Fruit fly (Drosophila melanogaster) whole organism, embryonic: ENCODE data around the gene NT1.

Source experiments
- Adf1 ChIP-seq: fragments of 200-800 bp; sonication (Bioruptor generic); IDR thresholded peaks from 2 replicates; pipeline ENCODE4 v1.3.6; 2022; ENCODE audit warnings: missing biosample characterization, missing genetic modification characterization
- Bgb ChIP-seq: fragments of 200-800 bp; sonication (Bioruptor generic); IDR thresholded peaks from 2 replicates; pipeline ENCODE4 v1.3.6; 2022; ENCODE audit warnings: missing biosample characterization, missing genetic modification characterization; ENCODE audit not compliant: partially characterized antibody
- CG10321 ChIP-seq: fragments of 200-800 bp; sonication (Bioruptor generic); IDR thresholded peaks from 2 replicates; pipeline ENCODE4 v1.3.6; 2022; ENCODE audit warnings: missing biosample characterization, missing genetic modification characterization
- CG11696 ChIP-seq: fragments of 200-800 bp; sonication (Bioruptor generic); IDR thresholded peaks from 2 replicates; pipeline ENCODE4 v1.3.6; 2022; ENCODE audit warnings: missing biosample characterization, missing genetic modification characterization
- CG13287 ChIP-seq: fragments of 200-800 bp; sonication (Bioruptor generic); IDR thresholded peaks from 2 replicates; pipeline ENCODE4 v1.3.6; 2022; ENCODE audit warnings: missing biosample characterization, missing genetic modification characterization; ENCODE audit not compliant: partially characterized antibody
- CG14667 ChIP-seq: fragments of 200-800 bp; sonication (Bioruptor generic); IDR thresholded peaks from 2 replicates; pipeline ENCODE4 v1.3.6; 2022; ENCODE audit warnings: missing biosample characterization, missing genetic modification characterization
- CG15514 ChIP-seq: fragments of 200-800 bp; sonication (Bioruptor generic); optimal IDR thresholded peaks from 3 replicates; lab custom pipeline; 2017; ENCODE audit warnings: missing biosample characterization, missing genetic modification characterization, mild to moderate bottlenecking, moderate library complexity, missing genetic modification reagents
- CG17568 ChIP-seq: fragments of 200-800 bp; sonication (Bioruptor generic); optimal IDR thresholded peaks from 2 replicates; lab custom pipeline; 2018; ENCODE audit warnings: missing biosample characterization, mild to moderate bottlenecking, missing genetic modification characterization, moderate library complexity
- CG32532 ChIP-seq: fragments of 200-800 bp; sonication (Bioruptor generic); IDR thresholded peaks from 2 replicates; pipeline ENCODE4 v1.3.6; 2022; ENCODE audit warnings: missing biosample characterization, missing genetic modification characterization
- CG3847 ChIP-seq: fragments of 200-800 bp; sonication (Bioruptor generic); IDR thresholded peaks from 2 replicates; pipeline ENCODE4 v1.3.6; 2022; ENCODE audit warnings: missing biosample characterization, missing genetic modification characterization
- CG5180 ChIP-seq: fragments of 200-800 bp; sonication (Bioruptor generic); optimal IDR thresholded peaks from 3 replicates; lab custom pipeline; 2017; ENCODE audit warnings: missing biosample characterization, missing genetic modification characterization, mild to moderate bottlenecking, moderate library complexity, missing genetic modification reagents
- CG6765 ChIP-seq: fragments of 200-800 bp; sonication (Bioruptor generic); optimal IDR thresholded peaks from 3 replicates; lab custom pipeline; 2017; ENCODE audit warnings: missing biosample characterization, mild to moderate bottlenecking, missing genetic modification characterization
- CG7987 ChIP-seq: fragments of 200-800 bp; sonication (Bioruptor generic); optimal IDR thresholded peaks from 2 replicates; lab custom pipeline; 2018; ENCODE audit warnings: missing biosample characterization, mild to moderate bottlenecking, missing genetic modification characterization, moderate library complexity
- CG9797 ChIP-seq: fragments of 200-800 bp; sonication (Bioruptor generic); optimal IDR thresholded peaks from 3 replicates; lab custom pipeline; 2018; ENCODE audit warnings: missing biosample characterization, mild to moderate bottlenecking, missing genetic modification characterization
- D19A ChIP-seq: fragments of 200-800 bp; optimal IDR thresholded peaks from 3 replicates; lab custom pipeline; 2019; ENCODE audit warnings: missing biosample characterization, mild to moderate bottlenecking, missing genetic modification characterization, moderate library complexity
- H2.0 ChIP-seq: fragments of 200-800 bp; sonication (Bioruptor generic); IDR thresholded peaks from 2 replicates; pipeline ENCODE4 v1.3.6; 2022; ENCODE audit warnings: missing biosample characterization, missing genetic modification characterization
- HHEX ChIP-seq: fragments of 200-800 bp; sonication (Bioruptor generic); optimal IDR thresholded peaks from 3 replicates; lab custom pipeline; 2017; ENCODE audit warnings: missing biosample characterization, mild to moderate bottlenecking, missing genetic modification characterization, missing genetic modification reagents
- Myb ChIP-seq: fragments of 200-800 bp; sonication (Bioruptor generic); optimal IDR thresholded peaks from 2 replicates; lab custom pipeline; 2016; ENCODE audit warnings: missing biosample characterization, missing genetic modification characterization
- Nf-YA ChIP-seq: fragments of 200-800 bp; sonication (Bioruptor generic); IDR thresholded peaks from 2 replicates; pipeline ENCODE4 v1.3.6; 2022; ENCODE audit warnings: missing biosample characterization, missing genetic modification characterization
- bigmax ChIP-seq: fragments of 200-800 bp; sonication (Bioruptor generic); optimal IDR thresholded peaks from 2 replicates; lab custom pipeline; 2018; ENCODE audit warnings: missing biosample characterization, mild to moderate bottlenecking, missing genetic modification characterization
- chinmo ChIP-seq: fragments of 200-800 bp; sonication (Bioruptor generic); IDR thresholded peaks from 4 replicates; pipeline ENCODE4 v1.3.6; 2022; ENCODE audit warnings: missing biosample characterization, missing genetic modification characterization; ENCODE audit not compliant: partially characterized antibody
- chn ChIP-seq: fragments of 200-800 bp; sonication (Bioruptor generic); optimal IDR thresholded peaks from 2 replicates; lab custom pipeline; 2016; ENCODE audit warnings: missing biosample characterization, missing genetic modification characterization
- dan ChIP-seq: fragments of 200-800 bp; sonication (Bioruptor generic); IDR thresholded peaks from 2 replicates; pipeline ENCODE4 v1.3.6; 2022; ENCODE audit warnings: missing biosample characterization, missing genetic modification characterization
- dm ChIP-seq: fragments of 200-800 bp; sonication (Bioruptor generic); optimal IDR thresholded peaks from 3 replicates; lab custom pipeline; 2016; ENCODE audit warnings: missing biosample characterization, missing genetic modification characterization
- eve ChIP-seq, 2 experiments: fragments of >200 bp; optimal IDR thresholded peaks; 2 replicates each; lab custom pipeline; 2017; ENCODE audit warnings: missing biosample characterization in 2 of 2, missing genetic modification characterization in 2 of 2
- ewg ChIP-seq: fragments of 200-800 bp; sonication (Bioruptor generic); optimal IDR thresholded peaks from 3 replicates; lab custom pipeline; 2017; ENCODE audit warnings: mild to moderate bottlenecking, missing biosample characterization, missing genetic modification reagents, missing genetic modification characterization
- fru ChIP-seq: fragments of >200 bp; optimal IDR thresholded peaks from 2 replicates; lab custom pipeline; 2017
- gcm ChIP-seq: fragments of 200-800 bp; sonication (Bioruptor generic); optimal IDR thresholded peaks from 2 replicates; lab custom pipeline; 2019; ENCODE audit warnings: missing biosample characterization, mild to moderate bottlenecking, missing genetic modification characterization, moderate library complexity
- gem ChIP-seq: fragments of 200-800 bp; sonication (Bioruptor generic); optimal IDR thresholded peaks from 2 replicates; lab custom pipeline; 2019; ENCODE audit warnings: missing biosample characterization, mild to moderate bottlenecking, missing genetic modification characterization, moderate library complexity
- hb ChIP-seq: fragments of 200-800 bp; sonication (Bioruptor generic); IDR thresholded peaks from 3 replicates; pipeline ENCODE4 v1.3.6; 2022; ENCODE audit warnings: missing biosample characterization, missing genetic modification characterization; ENCODE audit not compliant: partially characterized antibody
- her ChIP-seq: fragments of 200-800 bp; sonication (Bioruptor generic); optimal IDR thresholded peaks from 2 replicates; lab custom pipeline; 2016; ENCODE audit warnings: missing biosample characterization, missing genetic modification characterization
- nerfin-1 ChIP-seq: fragments of 200-800 bp; sonication (Bioruptor generic); optimal IDR thresholded peaks from 3 replicates; lab custom pipeline; 2019; ENCODE audit warnings: missing biosample characterization, mild to moderate bottlenecking, missing genetic modification characterization, moderate library complexity
- odd ChIP-seq: fragments of 200-800 bp; sonication (Bioruptor generic); optimal IDR thresholded peaks from 2 replicates; lab custom pipeline; 2017; ENCODE audit warnings: missing biosample characterization, mild to moderate bottlenecking, missing genetic modification characterization
- prd ChIP-seq, 3 experiments: fragments of >200 bp in 2 of 3; fragments of 200-800 bp in 1 of 3; sonication (Bioruptor generic) in 1 of 3; optimal IDR thresholded peaks in 2 of 3; IDR thresholded peaks in 1 of 3; 2 replicates in 2 of 3; 3 replicates in 1 of 3; pipeline versions ENCODE4 v1.3.6 to Lab custom; 2017 to 2022; ENCODE audit warnings: missing biosample characterization in 1 of 3, missing genetic modification characterization in 1 of 3
- pros ChIP-seq: fragments of 200-800 bp; sonication (Bioruptor generic); optimal IDR thresholded peaks from 3 replicates; lab custom pipeline; 2019; ENCODE audit warnings: missing biosample characterization, mild to moderate bottlenecking, missing genetic modification characterization, moderate library complexity
- run ChIP-seq: fragments of 200-800 bp; sonication (Bioruptor generic); optimal IDR thresholded peaks from 3 replicates; lab custom pipeline; 2018; ENCODE audit warnings: missing biosample characterization, mild to moderate bottlenecking, missing genetic modification characterization
- sens ChIP-seq: fragments of 200-800 bp; sonication (Bioruptor generic); peaks from one replicate; lab custom pipeline; 2016; ENCODE audit warnings: missing biosample characterization, missing genetic modification characterization
- sqz ChIP-seq: fragments of 200-800 bp; sonication (Bioruptor generic); optimal IDR thresholded peaks from 3 replicates; lab custom pipeline; 2018; ENCODE audit warnings: missing biosample characterization, mild to moderate bottlenecking, missing genetic modification characterization
- sr ChIP-seq: fragments of 200-800 bp; sonication (Bioruptor generic); IDR thresholded peaks from 3 replicates; pipeline ENCODE4 v1.3.6; 2022; ENCODE audit warnings: missing biosample characterization, missing genetic modification characterization
- sug ChIP-seq: fragments of 200-800 bp; optimal IDR thresholded peaks from 2 replicates; lab custom pipeline; 2019; ENCODE audit warnings: missing biosample characterization, mild to moderate bottlenecking, missing genetic modification characterization, moderate library complexity
- ttk ChIP-seq: fragments of 200-800 bp; sonication (Bioruptor generic); IDR thresholded peaks from 2 replicates; pipeline ENCODE4 v2.1.2; 2022; ENCODE audit warnings: missing biosample characterization, missing genetic modification characterization
- vvl ChIP-seq: fragments of 200-800 bp; sonication (Bioruptor generic); IDR thresholded peaks from 2 replicates; pipeline ENCODE4 v1.3.6; 2022; ENCODE audit warnings: missing biosample characterization, missing genetic modification characterization

The NT1 gene

DNA sequence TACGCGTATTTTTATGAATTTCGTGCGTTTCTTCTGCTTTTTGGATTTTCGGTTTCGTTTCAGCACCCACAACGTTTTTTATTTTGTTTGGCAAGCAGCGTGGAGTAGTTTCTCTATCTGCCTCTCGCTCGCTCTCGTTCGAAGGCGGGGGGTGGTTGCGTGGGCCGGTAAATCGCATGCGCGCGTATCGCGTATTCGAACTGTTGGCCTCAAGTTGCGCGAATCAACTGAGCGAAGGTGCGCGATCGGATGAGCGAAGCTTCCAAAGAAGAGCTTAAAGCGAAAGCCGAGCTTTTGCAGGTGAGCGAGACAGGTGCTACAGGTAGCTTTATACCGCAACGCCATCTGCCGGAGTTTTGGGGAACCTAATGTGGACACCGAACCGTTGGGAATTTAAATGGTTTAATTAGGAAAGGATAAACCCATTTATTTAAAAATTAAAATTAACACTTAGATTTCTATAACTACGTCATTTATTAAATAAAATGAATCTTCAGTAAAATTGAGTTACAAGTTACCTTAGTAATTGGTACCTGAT is 23.8 kb upstream of the NT1 start, which contains the start of gene Tie (continued):
- no peak for TF ChIP-seq HHEX (GFP tag; lab: Kevin White, UChicago)
- no peak for TF ChIP-seq CG10321 (GFP tag; lab: Robert Waterston, UW)
- no peak for TF ChIP-seq CG9797 (GFP tag; lab: Kevin White, UChicago)
- no peak for TF ChIP-seq pros (GFP tag; lab: Kevin White, UChicago)
- TF ChIP-seq fru (lab: Kevin White, UChicago), result no peak
- TF ChIP-seq CG6765 (GFP tag; lab: Kevin White, UChicago), result no peak
- peak; percentile 48 for TF ChIP-seq CG5180 (GFP tag; lab: Kevin White, UChicago)
- peak; percentile 68 for TF ChIP-seq ewg (GFP tag; lab: Kevin White, UChicago)
- TF ChIP-seq odd (GFP tag; lab: Kevin White, UChicago), result no peak
- no peak for TF ChIP-seq gem (tag; lab: Kevin White, UChicago)
- no peak for TF ChIP-seq Nf-YA (GFP tag; lab: Robert Waterston, UW)
- TF ChIP-seq CG15514 (GFP tag; lab: Kevin White, UChicago), result peak; percentile 35
- TF ChIP-seq D19A, result no peak
- TF ChIP-seq CG17568 (GFP tag; lab: Kevin White, UChicago), result no peak
- TF ChIP-seq prd (optimal IDR thresholded peaks at IDR 0.05; lab: Kevin White, UChicago), result no peak
- no peak for TF ChIP-seq prd (GFP tag; IDR thresholded peaks at IDR 0.05; lab: Robert Waterston, UW)
- peak; percentile 27; the same call in 1 of the 2 replicates for TF ChIP-seq Bgb (GFP tag; lab: Robert Waterston, UW)
- no peak for TF ChIP-seq sug (tag; lab: Kevin White, UChicago)
- TF ChIP-seq run (tag; lab: Kevin White, UChicago), result no peak
- TF ChIP-seq sr (GFP tag; lab: Robert Waterston, UW), result peak; percentile 96
- no peak for TF ChIP-seq nerfin-1 (tag; lab: Kevin White, UChicago)
- 0 out of 2 replicates have a peak, but pooled peaks have one; percentile 27 for TF ChIP-seq CG3847 (GFP tag; lab: Robert Waterston, UW)
- TF ChIP-seq CG7987 (GFP tag; lab: Kevin White, UChicago), result no peak
- peak; percentile 25 for TF ChIP-seq sqz (GFP tag; lab: Kevin White, UChicago)
- TF ChIP-seq CG11696 (GFP tag; lab: Robert Waterston, UW), result no peak
- no peak for TF ChIP-seq CG14667 (GFP tag; lab: Robert Waterston, UW)
- TF ChIP-seq gcm (GFP tag; lab: Kevin White, UChicago), result no peak
- peak; percentile 53; the same call in 1 of the 2 replicates for TF ChIP-seq CG13287 (GFP tag; lab: Robert Waterston, UW)
- no peak for TF ChIP-seq ttk (GFP tag; lab: Robert Waterston, UW)
- TF ChIP-seq hb (GFP tag; lab: Robert Waterston, UW), result no peak
- peak; percentile 35 for TF ChIP-seq chn
- peak; percentile 95; the same call in 3 of the 4 replicates for TF ChIP-seq chinmo (GFP tag; lab: Robert Waterston, UW)
- TF ChIP-seq Adf1, result 0 out of 2 replicates have a peak, but pooled peaks have one; percentile 20
- peak; percentile 49; the same call in 1 of the 2 replicates for TF ChIP-seq CG32532 (GFP tag; lab: Robert Waterston, UW)
- TF ChIP-seq dm, result no peak
- TF ChIP-seq vvl (GFP tag; lab: Robert Waterston, UW), result peak; percentile 18; the same call in 1 of the 2 replicates
- peak; percentile 72 for TF ChIP-seq Myb (GFP tag; lab: Kevin White, UChicago)
- TF ChIP-seq H2.0 (GFP tag; lab: Robert Waterston, UW), result no peak
- no peak for TF ChIP-seq eve (GFP tag; optimal IDR thresholded peaks at IDR 0.05; lab: Kevin White, UChicago)
- TF ChIP-seq bigmax, result no peak
- no peak for TF ChIP-seq her (GFP tag; lab: Kevin White, UChicago)
- no peak for TF ChIP-seq dan (GFP tag; lab: Robert Waterston, UW)
- no peak for TF ChIP-seq sens (GFP tag; lab: Kevin White, UChicago)
